Fruit fly (Drosophila melanogaster): ENCODE results near the gene GNBP2.

Gene GNBP2

DNA sequence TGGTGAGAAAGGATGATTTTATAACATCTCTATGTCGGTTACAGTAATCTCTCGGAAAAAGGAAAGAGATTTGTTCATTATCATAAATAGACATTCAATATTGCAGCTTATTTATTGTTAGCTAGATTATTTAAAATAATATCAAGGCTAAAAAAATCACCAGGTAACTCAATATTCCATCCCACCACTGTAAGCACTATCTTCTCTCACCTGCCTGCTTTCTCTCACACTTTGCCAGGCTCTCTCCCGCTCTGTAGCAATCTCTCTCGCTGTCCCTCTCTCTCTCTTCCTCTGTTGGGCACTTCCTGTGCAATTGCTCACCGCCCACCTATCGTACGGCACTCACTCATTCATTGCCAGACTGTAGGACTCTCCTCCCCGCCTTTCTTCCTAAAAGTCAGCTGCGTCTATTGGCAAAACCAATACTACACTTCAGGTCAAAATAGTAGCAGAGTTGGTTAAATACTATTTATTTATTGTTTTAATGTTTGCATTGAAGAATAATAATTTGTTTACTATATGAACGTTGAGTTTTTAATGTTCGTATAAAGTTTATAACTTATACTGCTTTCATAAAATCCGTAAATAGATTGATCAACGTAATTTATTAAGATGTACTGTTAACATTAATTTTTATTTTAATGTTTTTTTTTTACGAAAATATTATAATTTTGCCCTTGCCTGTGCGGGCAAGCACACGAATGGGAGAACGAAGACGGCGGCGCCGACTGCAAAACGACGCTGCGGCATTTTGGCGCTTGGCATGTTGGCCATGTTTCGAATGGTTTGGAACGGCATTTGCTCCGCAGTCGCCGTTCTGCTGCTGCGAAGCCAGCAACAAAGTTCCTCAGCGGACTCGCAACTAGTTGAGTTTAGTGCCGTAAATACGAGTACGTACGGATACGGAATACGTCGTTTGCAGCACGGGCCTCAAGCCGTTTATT is 34.4 kb downstream of the GNBP2 start (continued):
- TF ChIP-seq Rel (GFP tag; optimal IDR thresholded peaks at IDR 0.05), result peak; percentile 44
- TF ChIP-seq Rel (tag; optimal IDR thresholded peaks at IDR 0.05), result peak; percentile 49
- peak; percentile 95 for TF ChIP-seq h (GFP tag; optimal IDR thresholded peaks at IDR 0.05)
- TF ChIP-seq sage (GFP tag; optimal IDR thresholded peaks at IDR 0.05), result peak; percentile 67
- TF ChIP-seq tai (GFP tag; optimal IDR thresholded peaks at IDR 0.05), result peak; percentile 86
- TF ChIP-seq ey (GFP tag; optimal IDR thresholded peaks at IDR 0.05), result peak; percentile 95
- TF ChIP-seq Hr83 (GFP tag; optimal IDR thresholded peaks at IDR 0.05; ENCODE audit: poor library complexity, severe bottlenecking), result peak; percentile 70
- TF ChIP-seq woc (GFP tag; optimal IDR thresholded peaks at IDR 0.05), result peak; percentile 74
- TF ChIP-seq CrebA (GFP tag; optimal IDR thresholded peaks at IDR 0.05; ENCODE audit: borderline replicate concordance), result peak; percentile 46
- TF ChIP-seq Sp1 (GFP tag; optimal IDR thresholded peaks at IDR 0.05), result peak; percentile 91
- peak; percentile 76 for TF ChIP-seq br (GFP tag; optimal IDR thresholded peaks at IDR 0.05)
- TF ChIP-seq N (GFP tag; optimal IDR thresholded peaks at IDR 0.05), result no peak
- TF ChIP-seq Vsx2 (GFP tag; optimal IDR thresholded peaks at IDR 0.05; ENCODE audit: partially characterized antibody), result peak; percentile 97
- TF ChIP-seq brk (GFP tag; optimal IDR thresholded peaks at IDR 0.05), result peak; percentile 74
- TF ChIP-seq Jra (GFP tag; optimal IDR thresholded peaks at IDR 0.05), result peak; percentile 62
- no peak for TF ChIP-seq Myc (optimal IDR thresholded peaks at IDR 0.05)
- TF ChIP-seq HLH106 (tag; optimal IDR thresholded peaks at IDR 0.05), result peak; percentile 88
- TF ChIP-seq Dfd (GFP tag; optimal IDR thresholded peaks at IDR 0.05), result peak; percentile 92

DNA sequence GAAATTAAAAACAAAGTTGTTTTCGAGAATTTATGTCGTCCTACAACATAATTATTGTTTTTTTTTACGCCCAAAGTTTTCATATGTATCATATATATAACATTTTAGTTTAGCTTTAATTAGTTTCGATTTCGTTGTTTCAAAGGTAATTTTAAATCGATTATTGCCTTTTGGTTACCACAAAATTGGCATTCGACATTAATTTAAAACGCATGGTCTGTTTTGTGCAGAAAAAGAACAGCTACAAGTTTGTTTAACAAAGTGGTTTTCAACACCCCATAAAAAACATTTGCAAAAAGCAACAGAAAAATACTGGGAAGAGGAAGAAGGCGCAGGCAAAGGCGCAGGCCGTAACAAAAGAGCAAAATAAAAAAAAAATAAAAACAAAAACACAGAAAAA is 36.7 kb downstream of the GNBP2 start:
- TF ChIP-seq psq (GFP tag; optimal IDR thresholded peaks at IDR 0.05), result no peak
- TF ChIP-seq rgr (GFP tag; optimal IDR thresholded peaks at IDR 0.05), result no peak
- no peak for TF ChIP-seq lola (GFP tag; optimal IDR thresholded peaks at IDR 0.05)

DNA sequence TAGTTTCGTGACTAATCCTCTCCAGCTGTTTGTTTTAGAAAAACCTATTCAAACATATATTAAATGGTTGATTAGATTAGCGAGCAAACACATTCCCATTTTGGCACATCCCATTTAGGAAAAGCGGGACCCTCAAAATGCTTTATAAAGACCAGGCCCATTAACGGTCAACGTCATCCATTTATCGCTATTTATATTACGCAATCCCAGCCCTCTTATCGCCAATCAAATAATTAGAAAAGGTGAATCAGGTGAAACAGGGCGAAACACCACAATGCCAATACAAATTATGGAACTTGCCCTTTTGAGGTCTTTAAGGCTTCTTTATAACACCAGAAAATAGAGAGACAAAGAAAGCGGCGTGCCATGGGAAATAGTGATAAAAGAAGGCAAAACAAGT is 37.2 kb downstream of the GNBP2 start:
- no peak for TF ChIP-seq psq (GFP tag; optimal IDR thresholded peaks at IDR 0.05)
- TF ChIP-seq Dfd (GFP tag; optimal IDR thresholded peaks at IDR 0.05), result no peak
- TF ChIP-seq dl (GFP tag; optimal IDR thresholded peaks at IDR 0.05; ENCODE audit: insufficient read depth in 1 of 2, partially characterized antibody in 2 of 2), result no peak
- no peak for TF ChIP-seq Hnf4 (GFP tag; optimal IDR thresholded peaks at IDR 0.05)
- TF ChIP-seq Mio (GFP tag; optimal IDR thresholded peaks at IDR 0.05), result no peak
- no peak for TF ChIP-seq CG9705 (GFP tag; optimal IDR thresholded peaks at IDR 0.05)
- TF ChIP-seq Rel (GFP tag; optimal IDR thresholded peaks at IDR 0.05), result no peak
- no peak for TF ChIP-seq Rel (tag; optimal IDR thresholded peaks at IDR 0.05)

DNA sequence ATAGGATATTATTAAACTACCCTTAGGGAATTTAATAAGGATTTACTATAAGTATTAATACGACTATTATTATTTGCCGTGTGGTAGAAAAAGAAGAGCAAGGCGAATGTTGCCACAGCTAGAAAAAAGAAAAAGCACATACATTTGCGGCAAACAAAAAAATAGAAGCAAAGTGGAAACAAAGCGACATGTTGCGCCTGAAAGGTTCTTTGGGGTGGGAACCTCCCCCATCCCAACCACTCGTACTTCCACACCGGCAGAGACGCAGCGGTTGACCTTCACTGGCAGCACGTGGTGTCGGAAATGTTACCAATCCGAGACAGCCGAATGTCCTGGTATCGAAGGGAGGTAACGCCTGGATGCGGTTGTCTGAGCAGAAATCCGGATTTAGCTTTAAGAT is 37.9 kb downstream of the GNBP2 start:
- TF ChIP-seq GATAd (GFP tag; optimal IDR thresholded peaks at IDR 0.05), result no peak
- TF ChIP-seq Mio (GFP tag; optimal IDR thresholded peaks at IDR 0.05), result no peak

DNA sequence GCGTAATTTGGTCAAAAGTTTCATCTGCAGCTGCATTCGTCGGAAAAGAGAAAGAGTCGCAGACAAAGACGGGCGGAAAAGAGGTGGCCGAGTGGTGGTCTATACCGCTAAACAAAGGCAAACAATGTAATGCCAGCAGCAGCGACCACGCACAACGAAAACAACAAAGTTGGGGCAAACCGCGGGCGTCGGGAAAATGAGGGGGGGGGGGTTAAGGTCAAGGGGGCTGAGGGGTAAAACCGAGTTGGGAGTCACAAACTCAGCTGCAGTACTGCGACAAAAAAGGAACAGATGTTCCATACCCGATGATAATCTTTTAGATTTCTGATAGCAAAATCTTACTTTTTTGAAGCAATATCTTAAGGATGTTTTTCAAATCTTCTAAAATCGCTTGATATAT is 38.4 kb downstream of the GNBP2 start:
- no peak for TF ChIP-seq GATAd (GFP tag; optimal IDR thresholded peaks at IDR 0.05)
- TF ChIP-seq usp (GFP tag; optimal IDR thresholded peaks at IDR 0.05), result no peak
- TF ChIP-seq dmrt93B (GFP tag; optimal IDR thresholded peaks at IDR 0.05), result no peak
- no peak for TF ChIP-seq sage (GFP tag; optimal IDR thresholded peaks at IDR 0.05)
- no peak for TF ChIP-seq CG32264 (GFP tag; optimal IDR thresholded peaks at IDR 0.05)
- TF ChIP-seq br (GFP tag; optimal IDR thresholded peaks at IDR 0.05), result no peak
- no peak for TF ChIP-seq Sp1 (GFP tag; optimal IDR thresholded peaks at IDR 0.05)
- no peak for TF ChIP-seq dl (GFP tag; optimal IDR thresholded peaks at IDR 0.05; ENCODE audit: insufficient read depth in 1 of 2, partially characterized antibody in 2 of 2)
- no peak for TF ChIP-seq Mio (GFP tag; optimal IDR thresholded peaks at IDR 0.05)
- no peak for TF ChIP-seq jim (GFP tag; optimal IDR thresholded peaks at IDR 0.05)
- TF ChIP-seq CrebA (GFP tag; optimal IDR thresholded peaks at IDR 0.05; ENCODE audit: borderline replicate concordance), result no peak
- TF ChIP-seq dsf (GFP tag; optimal IDR thresholded peaks at IDR 0.05; ENCODE audit: borderline replicate concordance), result no peak
- TF ChIP-seq Abd-B (GFP tag; optimal IDR thresholded peaks at IDR 0.05), result no peak
